Worm (Caenorhabditis elegans): ENCODE results near the gene bath-44.

bath-44 gene

ce11 chrII:7404001-7404400 lies 9.2 kb downstream of the bath-44 start:
- TF ChIP-seq nhr-25 (tag; optimal IDR thresholded peaks at IDR 0.05) (peak; percentile 94), blmp-1 (tag; optimal IDR thresholded peaks at IDR 0.05; ENCODE audit: insufficient read depth) (peak; percentile 86), F13H6.1 (tag; optimal IDR thresholded peaks at IDR 0.05) (peak; percentile 3), nhr-10 (tag; optimal IDR thresholded peaks at IDR 0.05) (no peak), snpc-4 (tag; optimal IDR thresholded peaks at IDR 0.05) (no peak)

ce11 chrII:7405262-7405661 lies 10.5 kb downstream of the bath-44 start:
- TF ChIP-seq nhr-25 (tag; optimal IDR thresholded peaks at IDR 0.05) (peak; percentile 70), blmp-1 (tag; optimal IDR thresholded peaks at IDR 0.05; ENCODE audit: insufficient read depth) (peak; percentile 99), lin-11 (tag; optimal IDR thresholded peaks at IDR 0.05) (no peak), ztf-1 (GFP tag; conservative IDR thresholded peaks at IDR 0.05) (no peak), nhr-21 (tag; optimal IDR thresholded peaks at IDR 0.05) (no peak), R02D3.7 (tag; optimal IDR thresholded peaks at IDR 0.05) (no peak), ceh-82 (tag; optimal IDR thresholded peaks at IDR 0.05) (no peak), nhr-129 (tag; optimal IDR thresholded peaks at IDR 0.05) (no peak), nhr-10 (tag; optimal IDR thresholded peaks at IDR 0.05) (no peak), sem-4 (tag; optimal IDR thresholded peaks at IDR 0.05) (peak; percentile 28), elt-1 (tag; optimal IDR thresholded peaks at IDR 0.05) (no peak), mbf-1 (tag; optimal IDR thresholded peaks at IDR 0.05) (no peak), ztf-11 (tag; optimal IDR thresholded peaks at IDR 0.05) (no peak), crh-2 (tag; optimal IDR thresholded peaks at IDR 0.05) (no peak), Y55F3AM.14 (GFP tag; optimal IDR thresholded peaks at IDR 0.05) (no peak), unc-62 (GFP tag; optimal IDR thresholded peaks at IDR 0.05) (no peak), peb-1 (tag; optimal IDR thresholded peaks at IDR 0.05) (peak; percentile 75), fos-1 (tag; optimal IDR thresholded peaks at IDR 0.05) (no peak), nhr-77 (tag; optimal IDR thresholded peaks at IDR 0.05) (no peak), C34F6.9 (tag; optimal IDR thresholded peaks at IDR 0.05) (no peak), dmd-4 (tag; optimal IDR thresholded peaks at IDR 0.05) (no peak), ztf-4 (tag; optimal IDR thresholded peaks at IDR 0.05) (no peak), unc-39 (tag; optimal IDR thresholded peaks at IDR 0.05) (no peak), nhr-237 (tag; optimal IDR thresholded peaks at IDR 0.05) (no peak), skn-1 (tag; optimal IDR thresholded peaks at IDR 0.05) (no peak), zag-1 (tag; optimal IDR thresholded peaks at IDR 0.05) (no peak), aly-2 (tag; optimal IDR thresholded peaks at IDR 0.05) (no peak), mdl-1 (tag; optimal IDR thresholded peaks at IDR 0.05) (no peak), gmeb-1 (tag; optimal IDR thresholded peaks at IDR 0.05) (no peak), nhr-11 (tag; optimal IDR thresholded peaks at IDR 0.05) (no peak), egl-27 (tag; optimal IDR thresholded peaks at IDR 0.05) (peak; percentile 45), ceh-16 (tag; optimal IDR thresholded peaks at IDR 0.05) (no peak), elt-3 (tag; optimal IDR thresholded peaks at IDR 0.05) (no peak), ama-1 (optimal IDR thresholded peaks at IDR 0.05) (no peak), sma-9 (GFP tag; optimal IDR thresholded peaks at IDR 0.05) (peak; percentile 6), sma-9 (tag; optimal IDR thresholded peaks at IDR 0.05) (no peak)

ce11 chrII:7406438-7406837 lies 11.7 kb downstream of the bath-44 start:
- TF ChIP-seq blmp-1 (tag; optimal IDR thresholded peaks at IDR 0.05; ENCODE audit: insufficient read depth) (no peak), elt-1 (tag; optimal IDR thresholded peaks at IDR 0.05) (no peak), nhr-237 (tag; optimal IDR thresholded peaks at IDR 0.05) (no peak), unc-62 (GFP tag; optimal IDR thresholded peaks at IDR 0.05) (no peak), peb-1 (tag; optimal IDR thresholded peaks at IDR 0.05) (peak; percentile 60), sma-3 (GFP tag; optimal IDR thresholded peaks at IDR 0.05) (no peak), snpc-4 (tag; optimal IDR thresholded peaks at IDR 0.05) (no peak), skn-1 (tag; optimal IDR thresholded peaks at IDR 0.05) (no peak)

ce11 chrII:7408192-7408591 lies 13.4 kb downstream of the bath-44 start, which contains the start of gene srd-55:
srd-55 (plus strand) TSS chrII:7408492.
- TF ChIP-seq nhr-10 (tag; optimal IDR thresholded peaks at IDR 0.05) (no peak), ama-1 (optimal IDR thresholded peaks at IDR 0.05) (no peak), lin-11 (tag; optimal IDR thresholded peaks at IDR 0.05) (no peak), fos-1 (tag; optimal IDR thresholded peaks at IDR 0.05) (no peak), unc-62 (GFP tag; optimal IDR thresholded peaks at IDR 0.05) (no peak)
